Fruit fly (Drosophila melanogaster) whole organism: ENCODE measurements around the gene Tap42.

Experiments
- CG8478 ChIP-seq: fragments of >200 bp; optimal IDR thresholded peaks from 2 replicates; lab custom pipeline; 2018; ENCODE audit warnings: inconsistent platforms
- Dll ChIP-seq: fragments of >200 bp; optimal IDR thresholded peaks from 2 replicates; lab custom pipeline; 2017
- psq ChIP-seq: fragments of >200 bp; optimal IDR thresholded peaks from 2 replicates; lab custom pipeline; 2017
- usp ChIP-seq: fragments of >200 bp; optimal IDR thresholded peaks from 2 replicates; lab custom pipeline; 2017; ENCODE audit warnings: missing biosample characterization, missing genetic modification characterization, mixed read lengths

DNA sequence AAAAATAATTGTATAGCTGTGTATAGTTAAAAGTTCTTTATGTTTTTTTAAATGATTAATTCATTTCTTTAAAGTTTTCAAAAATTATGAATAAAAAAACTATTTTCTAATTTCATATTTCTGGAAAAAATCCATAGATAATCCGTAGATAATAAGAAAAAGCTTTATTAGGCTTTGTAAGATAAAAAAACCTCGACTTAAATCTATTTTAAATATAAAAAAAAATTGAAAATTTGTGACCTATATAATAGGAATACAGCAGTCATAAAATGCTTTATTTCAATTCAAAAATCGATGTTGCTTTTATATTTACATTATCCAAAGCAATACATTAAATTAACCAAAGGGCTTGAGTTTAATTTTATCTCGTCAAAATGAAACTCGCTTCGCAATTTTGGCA, 44.8 kb downstream of the Tap42 start, which contains the start of gene Flad2:
- TF ChIP-seq psq (lab: Kevin White, UChicago) (no peak), usp (GFP tag; lab: Kevin White, UChicago) (no peak), Dll (no peak), CG8478 (no peak)
